Worm (Caenorhabditis elegans) whole organism, late embryonic: ENCODE results near the gene str-145.

ENCODE experiments used
- ceh-2 ChIP-seq: sonication (generic microtip); optimal IDR thresholded peaks from 2 replicates; lab custom pipeline; 2016; ENCODE audit warnings: missing genotype, missing genetic modification characterization, missing compliant biosample characterization
- ceh-9 ChIP-seq: sonication (generic microtip); optimal IDR thresholded peaks from 2 replicates; lab custom pipeline; 2016; ENCODE audit warnings: mild to moderate bottlenecking, missing genetic modification characterization, inconsistent platforms, missing compliant biosample characterization
- fkh-10 ChIP-seq: fragments of 150-350 bp; optimal IDR thresholded peaks from 2 replicates; lab custom pipeline; 2014; ENCODE audit warnings: missing biosample characterization, missing genetic modification reagents, missing genetic modification characterization
- hlh-13 ChIP-seq: fragments of 200-800 bp; sonication (Bioruptor generic); optimal IDR thresholded peaks from 2 replicates; lab custom pipeline; 2018; ENCODE audit warnings: mild to moderate bottlenecking, missing genetic modification characterization, missing compliant biosample characterization
- hlh-30 ChIP-seq: sonication (generic microtip); optimal IDR thresholded peaks from 2 replicates; lab custom pipeline; 2017; ENCODE audit warnings: antibody characterized with exemption, missing genetic modification characterization, missing compliant biosample characterization; ENCODE audit not compliant: insufficient read depth
- nhr-11 ChIP-seq: fragments of 150-350 bp; optimal IDR thresholded peaks from 2 replicates; lab custom pipeline; 2014; ENCODE audit warnings: missing biosample characterization, missing genetic modification characterization
- odd-2 ChIP-seq: sonication (generic microtip); optimal IDR thresholded peaks from 2 replicates; lab custom pipeline; 2017; ENCODE audit warnings: antibody characterized with exemption, mild to moderate bottlenecking, missing genetic modification characterization, missing compliant biosample characterization
- pax-1 ChIP-seq: fragments of 150-350 bp; optimal IDR thresholded peaks from 2 replicates; lab custom pipeline; 2014; ENCODE audit warnings: missing biosample characterization, missing genetic modification characterization
- rnt-1 ChIP-seq: sonication (generic microtip); optimal IDR thresholded peaks from 2 replicates; lab custom pipeline; 2016; ENCODE audit warnings: missing genetic modification characterization, missing compliant biosample characterization
- sox-2 ChIP-seq: fragments of 200-800 bp; sonication (Bioruptor generic); IDR thresholded peaks from 2 replicates; pipeline ENCODE4 v1.3.6; 2022; ENCODE audit warnings: missing genetic modification reagents, missing genetic modification characterization, missing compliant biosample characterization

DNA sequence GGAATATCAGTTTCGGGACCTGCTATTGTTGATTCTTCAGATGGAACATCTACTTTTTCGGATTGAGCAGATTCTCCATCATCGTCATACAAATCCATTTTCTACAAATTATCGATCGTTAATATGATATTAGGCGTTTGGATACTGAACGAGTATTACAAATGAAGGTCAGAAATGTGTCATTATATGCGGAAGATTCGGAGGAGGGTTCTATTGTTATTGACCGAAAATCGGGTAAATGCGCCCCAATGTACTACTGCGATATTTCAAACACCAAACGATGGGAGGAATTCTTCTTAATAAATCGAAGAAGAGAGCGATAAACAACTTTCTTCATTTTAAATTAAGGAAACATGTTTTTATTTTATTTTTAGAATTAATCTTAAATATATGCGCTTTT lies 31.1 kb upstream of the str-145 start, which contains the start of gene spr-1:
- TF ChIP-seq ceh-9 (tag; lab: Kevin White, UChicago) (no peak), pax-1 (no peak), rnt-1 (tag; lab: Kevin White, UChicago) (no peak), nhr-11 (tag; lab: Kevin White, UChicago) (no peak), odd-2 (tag; lab: Kevin White, UChicago) (no peak), sox-2 (GFP tag; lab: Robert Waterston, UW) (no peak), ceh-2 (tag; lab: Kevin White, UChicago) (no peak), hlh-30 (tag; lab: Kevin White, UChicago) (no peak), fkh-10 (GFP tag; lab: Kevin White, UChicago) (no peak), hlh-13 (GFP tag; lab: Kevin White, UChicago) (no peak)
